Fruit fly (Drosophila melanogaster) whole organism: Measurements from ENCODE around the gene wdb.

ENCODE experiments used
- CG8478 ChIP-seq: fragments of >200 bp; optimal IDR thresholded peaks from 2 replicates; lab custom pipeline; 2018; ENCODE audit warnings: inconsistent platforms
- EcR ChIP-seq, 2 experiments: fragments of >200 bp; optimal IDR thresholded peaks; 2 replicates each; lab custom pipeline; 2017; ENCODE audit warnings: missing biosample characterization in 2 of 2, missing genetic modification characterization in 2 of 2, missing genetic modification reagents in 2 of 2
- pan ChIP-seq: fragments of >200 bp; optimal IDR thresholded peaks from 2 replicates; lab custom pipeline; 2017
- psq ChIP-seq: fragments of >200 bp; optimal IDR thresholded peaks from 2 replicates; lab custom pipeline; 2017

- no peak for TF ChIP-seq CG8478 (lab: Kevin White, UChicago)
- no peak for TF ChIP-seq psq (lab: Kevin White, UChicago)
- no peak for TF ChIP-seq pan (lab: Kevin White, UChicago)
- no peak for TF ChIP-seq EcR (GFP tag; optimal IDR thresholded peaks at IDR 0.05; lab: Kevin White, UChicago)
Observed at dm6 chr3R:27604636-27605443, 22.8 kb upstream of the wdb start.
